Fruit fly (Drosophila melanogaster) whole organism, wandering third instar larva: ENCODE measurements around the gene CG2926.

ENCODE experiments used
- Abd-B ChIP-seq: fragments of >200 bp; optimal IDR thresholded peaks from 2 replicates; lab custom pipeline; 2017; ENCODE audit warnings: missing biosample characterization, missing genetic modification characterization
- CG32264 ChIP-seq: fragments of 200-800 bp; sonication (Bioruptor generic); optimal IDR thresholded peaks from 2 replicates; lab custom pipeline; 2016; ENCODE audit warnings: missing biosample characterization, missing genetic modification characterization
- CG9705 ChIP-seq: fragments of 200-800 bp; sonication (Bioruptor generic); optimal IDR thresholded peaks from 2 replicates; lab custom pipeline; 2018; ENCODE audit warnings: missing biosample characterization, mild to moderate bottlenecking, missing genetic modification characterization
- CrebA ChIP-seq: fragments of 200-800 bp; sonication (Bioruptor generic); optimal IDR thresholded peaks from 2 replicates; lab custom pipeline; 2016; ENCODE audit warnings: missing biosample characterization, mild to moderate bottlenecking, missing genetic modification characterization, borderline replicate concordance
- Dfd ChIP-seq: fragments of >200 bp; optimal IDR thresholded peaks from 2 replicates; lab custom pipeline; 2017; ENCODE audit warnings: missing biosample characterization, missing genetic modification characterization
- Dif ChIP-seq: fragments of 200-275, 200-300 bp; sonication (Bioruptor generic); optimal IDR thresholded peaks from 2 replicates; lab custom pipeline; 2018; ENCODE audit warnings: missing biosample characterization, missing genetic modification characterization; ENCODE audit not compliant: partially characterized antibody
- GATAd ChIP-seq: sonication (Bioruptor generic); optimal IDR thresholded peaks from 2 replicates; lab custom pipeline; 2016; ENCODE audit warnings: missing biosample characterization, missing genetic modification characterization
- HLH106 ChIP-seq: fragments of 200-800 bp; optimal IDR thresholded peaks from 3 replicates; lab custom pipeline; 2019; ENCODE audit warnings: missing biosample characterization, mild to moderate bottlenecking, missing genetic modification characterization, moderate library complexity
- Hnf4 ChIP-seq: fragments of 200-800 bp; sonication (Bioruptor generic); optimal IDR thresholded peaks from 2 replicates; lab custom pipeline; 2016; ENCODE audit warnings: missing biosample characterization, mild to moderate bottlenecking, missing genetic modification characterization
- Hr78 ChIP-seq: fragments of >200 bp; optimal IDR thresholded peaks from 2 replicates; lab custom pipeline; 2017; ENCODE audit warnings: missing biosample characterization, missing genetic modification characterization
- Hr83 ChIP-seq: fragments of 200-300 bp; sonication (Bioruptor generic); optimal IDR thresholded peaks from 2 replicates; lab custom pipeline; 2016; ENCODE audit warnings: missing biosample characterization, mild to moderate bottlenecking, missing genetic modification characterization, moderate library complexity; ENCODE audit not compliant: poor library complexity, severe bottlenecking
- Jra ChIP-seq: sonication (Bioruptor generic); optimal IDR thresholded peaks from 2 replicates; lab custom pipeline; 2016; ENCODE audit warnings: missing biosample characterization, missing genetic modification characterization
- Mio ChIP-seq: sonication (Bioruptor generic); optimal IDR thresholded peaks from 2 replicates; lab custom pipeline; 2016; ENCODE audit warnings: missing biosample characterization, missing genetic modification characterization
- Myc ChIP-seq: fragments of >200 bp; optimal IDR thresholded peaks from 2 replicates; lab custom pipeline; 2017
- N ChIP-seq: fragments of >200 bp; optimal IDR thresholded peaks from 2 replicates; lab custom pipeline; 2018; ENCODE audit warnings: missing biosample characterization, missing external identifiers, missing genetic modification characterization
- OdsH ChIP-seq: fragments of 200-800 bp; sonication (Bioruptor generic); optimal IDR thresholded peaks from 2 replicates; lab custom pipeline; 2016; ENCODE audit warnings: missing biosample characterization, mild to moderate bottlenecking, missing genetic modification characterization
- Rel ChIP-seq, 2 experiments: fragments of 200-800 bp; sonication (Bioruptor generic) in 1 of 2; optimal IDR thresholded peaks; 2 replicates in 1 of 2; 3 replicates in 1 of 2; lab custom pipeline; 2016 to 2019; ENCODE audit warnings: mild to moderate bottlenecking in 2 of 2, missing biosample characterization in 2 of 2, missing genetic modification characterization in 2 of 2, moderate library complexity in 1 of 2
- Sp1 ChIP-seq: fragments of 200-800 bp; sonication (Bioruptor generic); optimal IDR thresholded peaks from 3 replicates; lab custom pipeline; 2019; ENCODE audit warnings: missing biosample characterization, mild to moderate bottlenecking, missing genetic modification characterization, moderate library complexity
- Vsx2 ChIP-seq: fragments of 200-300, 225-300 bp; sonication (Bioruptor generic); optimal IDR thresholded peaks from 2 replicates; lab custom pipeline; 2018; ENCODE audit warnings: missing biosample characterization, missing genetic modification characterization; ENCODE audit not compliant: partially characterized antibody
- br ChIP-seq: fragments of 200-800 bp; sonication (Bioruptor generic); optimal IDR thresholded peaks from 2 replicates; lab custom pipeline; 2016; ENCODE audit warnings: missing biosample characterization, missing genetic modification characterization
- brk ChIP-seq: fragments of 200-800 bp; sonication (Bioruptor generic); optimal IDR thresholded peaks from 2 replicates; lab custom pipeline; 2016; ENCODE audit warnings: missing biosample characterization, mild to moderate bottlenecking, missing genetic modification characterization
- dl ChIP-seq, 2 experiments: fragments of 175-275, 200-275 bp in 1 of 2; fragments of 200-275 bp in 1 of 2; sonication (Bioruptor generic); optimal IDR thresholded peaks; lab custom pipeline; 2018; ENCODE audit warnings: mild to moderate bottlenecking in 2 of 2, missing biosample characterization in 2 of 2, missing genetic modification characterization in 2 of 2, moderate library complexity in 2 of 2; ENCODE audit not compliant: partially characterized antibody in 2 of 2, insufficient read depth in 1 of 2
- dmrt93B ChIP-seq: fragments of 200-800 bp; sonication (Bioruptor generic); optimal IDR thresholded peaks from 2 replicates; lab custom pipeline; 2018; ENCODE audit warnings: missing biosample characterization, mild to moderate bottlenecking, missing genetic modification characterization
- dsf ChIP-seq: sonication (Bioruptor generic); optimal IDR thresholded peaks from 2 replicates; lab custom pipeline; 2016; ENCODE audit warnings: missing biosample characterization, missing genetic modification characterization, borderline replicate concordance
- ey ChIP-seq: fragments of 200-800 bp; sonication (Bioruptor generic); optimal IDR thresholded peaks from 2 replicates; lab custom pipeline; 2016; ENCODE audit warnings: missing biosample characterization, missing genetic modification characterization
- foxo ChIP-seq, 2 experiments: fragments of 200-800 bp; sonication (Bioruptor generic); optimal IDR thresholded peaks; 2 replicates in 1 of 2; 3 replicates in 1 of 2; lab custom pipeline; 2016 to 2017; ENCODE audit warnings: missing biosample characterization in 2 of 2, missing genetic modification characterization in 2 of 2
- fru ChIP-seq: fragments of 200-800 bp; sonication (Bioruptor generic); optimal IDR thresholded peaks from 3 replicates; lab custom pipeline; 2016; ENCODE audit warnings: missing biosample characterization, mild to moderate bottlenecking, missing genetic modification characterization
- h ChIP-seq: fragments of 200-800 bp; sonication (Bioruptor generic); optimal IDR thresholded peaks from 3 replicates; lab custom pipeline; 2016; ENCODE audit warnings: missing biosample characterization, mild to moderate bottlenecking, missing genetic modification characterization
- jim ChIP-seq: fragments of 175-275, 200-325 bp; sonication (Bioruptor generic); optimal IDR thresholded peaks from 2 replicates; lab custom pipeline; 2016; ENCODE audit warnings: missing biosample characterization, mild to moderate bottlenecking, missing genetic modification characterization
- lola ChIP-seq: fragments of >200 bp; optimal IDR thresholded peaks from 2 replicates; lab custom pipeline; 2017; ENCODE audit warnings: missing biosample characterization, missing genetic modification characterization
- pan ChIP-seq: fragments of >200 bp; optimal IDR thresholded peaks from 2 replicates; lab custom pipeline; 2017
- psq ChIP-seq: fragments of 200-800 bp; sonication (Bioruptor generic); optimal IDR thresholded peaks from 3 replicates; lab custom pipeline; 2017; ENCODE audit warnings: missing biosample characterization, mild to moderate bottlenecking, missing genetic modification characterization, moderate library complexity
- rgr ChIP-seq: fragments of 200-800 bp; sonication (Bioruptor generic); optimal IDR thresholded peaks from 3 replicates; lab custom pipeline; 2016; ENCODE audit warnings: missing biosample characterization, mild to moderate bottlenecking, missing genetic modification characterization
- sage ChIP-seq: fragments of 200-800 bp; sonication (Bioruptor generic); optimal IDR thresholded peaks from 2 replicates; lab custom pipeline; 2016; ENCODE audit warnings: missing biosample characterization, mild to moderate bottlenecking, missing genetic modification characterization
- sv ChIP-seq: fragments of 200-800 bp; sonication (Bioruptor generic); optimal IDR thresholded peaks from 3 replicates; lab custom pipeline; 2016; ENCODE audit warnings: missing biosample characterization, missing genetic modification characterization
- tai ChIP-seq: sonication (Bioruptor generic); optimal IDR thresholded peaks from 2 replicates; lab custom pipeline; 2016; ENCODE audit warnings: missing biosample characterization, missing genetic modification characterization
- usp ChIP-seq: fragments of >200 bp; optimal IDR thresholded peaks from 2 replicates; lab custom pipeline; 2017; ENCODE audit warnings: missing biosample characterization, missing genetic modification characterization
- woc ChIP-seq: sonication (Bioruptor generic); optimal IDR thresholded peaks from 2 replicates; lab custom pipeline; 2016; ENCODE audit warnings: missing biosample characterization, mild to moderate bottlenecking, missing genetic modification characterization

CG2926 gene

DNA sequence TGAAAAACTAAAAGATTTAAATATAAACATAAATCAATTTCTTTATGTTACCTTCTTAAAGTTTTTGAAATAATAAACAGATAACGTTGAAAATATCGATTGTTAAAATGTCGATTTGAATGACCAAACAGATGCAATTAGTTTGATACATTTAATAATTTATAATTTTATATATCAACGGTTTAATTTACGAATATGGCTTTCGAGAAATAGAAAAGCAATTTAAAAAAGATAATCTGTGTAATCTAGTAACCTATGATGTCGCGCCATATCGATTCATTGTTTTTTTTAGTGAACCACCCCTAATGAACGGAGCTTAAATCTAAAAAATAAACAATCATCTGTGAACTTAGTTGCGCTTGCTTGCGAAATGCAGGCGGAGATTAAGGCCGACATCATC, 393 bp upstream of the CG2926 start, which contains the start of gene PolZ2:
Gene PolZ2 (plus strand): TSS at position 301 of the 400 bp plus-strand sequence.
- TF ChIP-seq GATAd (GFP tag; lab: Kevin White, UChicago) (no peak), brk (GFP tag; lab: Kevin White, UChicago) (no peak)

DNA sequence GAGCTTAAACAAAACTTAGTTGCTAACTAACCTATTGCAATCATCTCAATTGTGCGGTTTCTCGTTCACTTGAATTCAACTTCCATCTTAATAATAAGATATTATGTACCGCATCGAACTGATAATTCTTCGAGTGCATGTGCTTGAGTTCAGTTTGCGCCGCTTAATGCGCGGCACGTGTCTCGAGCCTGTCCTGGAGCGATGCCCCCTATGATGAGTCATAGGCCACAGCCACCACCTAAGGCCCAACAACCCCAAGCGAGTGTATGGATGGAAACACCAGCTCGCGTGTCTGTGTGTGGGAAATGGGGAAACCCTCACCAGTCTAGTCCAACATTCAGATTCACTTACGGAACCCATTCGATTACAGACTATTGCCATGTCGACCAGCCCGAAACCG, 14.3 kb downstream of the CG2926 start:
- TF ChIP-seq br = peak; percentile 4
- no peak for TF ChIP-seq CrebA

DNA sequence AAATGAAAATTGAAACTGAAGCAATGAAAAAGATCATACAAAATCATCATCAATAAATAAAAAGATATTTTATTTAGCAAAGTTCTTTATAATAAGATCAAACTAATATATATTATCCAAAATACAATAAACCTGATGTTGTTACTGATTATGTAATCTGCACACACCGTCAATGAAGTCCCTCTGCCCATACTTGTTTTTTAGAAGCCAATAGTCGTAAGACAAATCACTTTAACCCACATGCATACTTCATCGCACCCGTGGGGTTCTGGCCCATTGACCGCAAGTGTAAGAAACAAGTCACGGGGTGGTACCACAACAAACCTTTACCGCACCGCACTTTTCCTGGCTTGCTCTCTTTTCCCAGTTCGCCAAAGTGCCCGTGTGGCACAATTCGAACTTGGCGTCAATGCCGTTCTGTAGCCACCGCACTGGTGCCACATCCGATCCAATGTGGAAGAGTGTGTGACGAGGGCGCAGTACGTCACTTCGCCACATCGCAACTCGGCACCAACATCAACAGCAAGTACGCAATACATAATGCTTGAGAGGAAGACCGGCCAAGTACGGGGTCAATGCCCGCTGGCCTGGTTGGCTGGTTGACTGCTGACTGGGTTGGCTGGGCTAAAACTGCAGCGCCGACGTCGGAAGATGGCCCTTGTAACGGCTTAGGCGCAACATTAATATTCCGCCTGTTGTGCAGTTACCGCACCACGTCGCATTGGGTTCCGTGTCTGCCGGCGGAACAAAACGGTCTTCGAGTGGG, 15.1 kb downstream of the CG2926 start:
- TF ChIP-seq N (GFP tag; lab: Kevin White, UChicago) (no peak), dsf (no peak), psq (GFP tag; lab: Kevin White, UChicago) (no peak), dl (GFP tag; optimal IDR thresholded peaks at IDR 0.05; lab: Kevin White, UChicago; ENCODE audit: insufficient read depth in 1 of 2, partially characterized antibody in 2 of 2) (no peak), Jra (no peak), pan (lab: Kevin White, UChicago) (no peak), Myc (lab: Kevin White, UChicago) (no peak), Rel (GFP tag; optimal IDR thresholded peaks at IDR 0.05; lab: Kevin White, UChicago) (no peak), Rel (tag; optimal IDR thresholded peaks at IDR 0.05; lab: Kevin White, UChicago) (no peak), HLH106 (tag; lab: Kevin White, UChicago) (peak; percentile 30), tai (GFP tag; lab: Kevin White, UChicago) (no peak), Sp1 (GFP tag; lab: Kevin White, UChicago) (peak; percentile 37), GATAd (GFP tag; lab: Kevin White, UChicago) (no peak), Vsx2 (no peak), h (GFP tag; lab: Kevin White, UChicago) (no peak), Hr78 (GFP tag; lab: Kevin White, UChicago) (no peak), Dfd (GFP tag; lab: Kevin White, UChicago) (no peak), br (no peak), Abd-B (GFP tag; lab: Kevin White, UChicago) (no peak), fru (GFP tag; lab: Kevin White, UChicago) (peak; percentile 2), sage (GFP tag; lab: Kevin White, UChicago) (no peak), CG32264 (no peak), CG9705 (no peak), ey (GFP tag; lab: Kevin White, UChicago) (no peak), Hnf4 (GFP tag; lab: Kevin White, UChicago) (no peak), Dif (GFP tag; lab: Kevin White, UChicago) (no peak), woc (peak; percentile 20), Hr83 (GFP tag; lab: Kevin White, UChicago) (no peak), sv (GFP tag; lab: Kevin White, UChicago) (no peak), dmrt93B (GFP tag; lab: Kevin White, UChicago) (no peak), OdsH (GFP tag; lab: Kevin White, UChicago) (no peak), usp (GFP tag; lab: Kevin White, UChicago) (no peak), Mio (GFP tag; lab: Kevin White, UChicago) (no peak), jim (GFP tag; lab: Kevin White, UChicago) (no peak), lola (GFP tag; lab: Kevin White, UChicago) (no peak), CrebA (no peak), brk (GFP tag; lab: Kevin White, UChicago) (no peak), rgr (GFP tag; lab: Kevin White, UChicago) (no peak), foxo (GFP tag; optimal IDR thresholded peaks at IDR 0.05; lab: Kevin White, UChicago) (peak in 1 of 2 experiments; percentile 26)
- TF ChIP-seq, all 38 proteins: peak for 5
